Worm (Caenorhabditis elegans): Measurements from ENCODE around the gene syf-2.

ce11 chrIII:7133559-7133958, 28.4 kb downstream of the syf-2 start, which contains the start of the genes pot-1 and ggtb-1:
- TF ChIP-seq aly-1 (tag; optimal IDR thresholded peaks at IDR 0.05) = no peak
- no peak for TF ChIP-seq ama-1 (optimal IDR thresholded peaks at IDR 0.05)
- TF ChIP-seq ets-7 (tag; optimal IDR thresholded peaks at IDR 0.05) = no peak
